Fruit fly (Drosophila melanogaster): Measurements from ENCODE around the gene Ublcp1.

Gene Ublcp1

DNA sequence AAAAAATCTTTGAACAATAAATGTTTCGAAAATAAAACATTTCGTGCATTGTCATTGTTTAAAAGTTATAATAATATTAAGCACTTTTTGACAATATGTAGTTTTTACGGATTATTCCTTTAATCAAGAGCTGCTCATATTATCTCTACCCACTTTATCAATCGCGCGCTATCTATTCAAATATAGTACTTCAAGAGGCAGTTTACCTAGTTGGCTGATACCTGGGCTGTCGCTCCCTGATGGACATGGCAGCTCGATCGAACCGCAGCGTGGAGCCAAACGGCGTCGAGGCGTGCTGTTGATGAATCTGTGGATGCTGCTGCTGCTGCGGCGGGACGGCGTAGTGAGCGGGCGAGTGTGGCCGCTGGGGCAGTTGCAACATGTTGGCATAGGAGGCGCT lies 1.1 kb upstream of the Ublcp1 start:
- TF ChIP-seq gl (tag; optimal IDR thresholded peaks at IDR 0.05) (no peak), D1 (tag; optimal IDR thresholded peaks at IDR 0.05) (no peak), CG34367 (tag; optimal IDR thresholded peaks at IDR 0.05) (no peak), Snoo (tag; optimal IDR thresholded peaks at IDR 0.05) (no peak), CG14655 (GFP tag; optimal IDR thresholded peaks at IDR 0.05) (no peak), CG9948 (tag; optimal IDR thresholded peaks at IDR 0.05) (no peak), CG10348 (GFP tag; IDR thresholded peaks at IDR 0.05) (no peak), CG13204 (GFP tag; optimal IDR thresholded peaks at IDR 0.05) (no peak), CG4496 (GFP tag; IDR thresholded peaks at IDR 0.05) (no peak), Pif1B (GFP tag; optimal IDR thresholded peaks at IDR 0.05) (no peak), CG17806 (tag; optimal IDR thresholded peaks at IDR 0.05) (no peak), CG8301 (tag; optimal IDR thresholded peaks at IDR 0.05) (no peak), CG32121 (GFP tag; IDR thresholded peaks at IDR 0.05) (no peak)

DNA sequence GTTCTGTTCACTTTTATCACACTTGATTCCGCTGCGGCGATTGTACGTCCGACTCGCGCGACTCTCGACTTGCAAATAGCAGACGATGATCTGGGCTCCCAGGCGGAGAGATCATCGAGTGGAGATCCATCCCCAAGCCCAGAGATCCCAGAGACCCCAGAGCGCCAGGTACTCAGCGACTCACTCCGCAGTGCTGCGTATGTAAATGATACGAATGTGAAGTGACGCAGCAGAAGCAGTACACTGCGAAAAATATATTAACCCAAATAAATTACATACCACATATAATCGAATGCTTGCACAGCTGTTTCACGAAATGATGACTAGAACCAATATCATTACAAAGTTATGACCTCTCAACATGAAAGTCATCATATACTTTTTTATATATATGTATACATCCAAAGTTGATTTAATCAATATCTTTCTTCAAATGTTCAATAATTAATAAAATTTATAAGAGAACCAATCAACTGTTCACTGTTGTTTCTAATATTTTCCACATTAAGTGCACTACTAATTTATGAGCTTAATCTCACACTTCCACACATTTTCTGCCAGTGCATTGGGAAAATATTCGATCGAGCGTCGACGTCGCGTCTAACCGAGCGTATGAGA lies 6.0 kb downstream of the Ublcp1 start, which contains the start of gene CG17111:
CG17111 (minus strand) TSS at position 51 of the 618 bp plus-strand sequence.
- no peak for TF ChIP-seq fd96Ca (GFP tag; IDR thresholded peaks at IDR 0.05)
- TF ChIP-seq CG8301 (tag; optimal IDR thresholded peaks at IDR 0.05), result no peak
- no peak for TF ChIP-seq D1 (tag; optimal IDR thresholded peaks at IDR 0.05)
- TF ChIP-seq CG12605 (GFP tag; IDR thresholded peaks at IDR 0.05), result no peak
- TF ChIP-seq Snoo (tag; optimal IDR thresholded peaks at IDR 0.05), result no peak
- no peak for TF ChIP-seq Ets98B (GFP tag; IDR thresholded peaks at IDR 0.05)
- no peak for TF ChIP-seq gl (tag; optimal IDR thresholded peaks at IDR 0.05)
- TF ChIP-seq CG10348 (GFP tag; IDR thresholded peaks at IDR 0.05), result no peak
- no peak for TF ChIP-seq CG4496 (GFP tag; IDR thresholded peaks at IDR 0.05)
- no peak for TF ChIP-seq CG17806 (tag; optimal IDR thresholded peaks at IDR 0.05)
- TF ChIP-seq CG9948 (tag; optimal IDR thresholded peaks at IDR 0.05), result no peak
- no peak for TF ChIP-seq CG15710 (tag; optimal IDR thresholded peaks at IDR 0.05)
- no peak for TF ChIP-seq rn (GFP tag; IDR thresholded peaks at IDR 0.05)
- TF ChIP-seq Pif1A (GFP tag; optimal IDR thresholded peaks at IDR 0.05), result no peak
- TF ChIP-seq CG14655 (GFP tag; optimal IDR thresholded peaks at IDR 0.05), result no peak
- no peak for TF ChIP-seq CG8159 (tag; optimal IDR thresholded peaks at IDR 0.05)
- TF ChIP-seq CG34367 (tag; optimal IDR thresholded peaks at IDR 0.05), result no peak

DNA sequence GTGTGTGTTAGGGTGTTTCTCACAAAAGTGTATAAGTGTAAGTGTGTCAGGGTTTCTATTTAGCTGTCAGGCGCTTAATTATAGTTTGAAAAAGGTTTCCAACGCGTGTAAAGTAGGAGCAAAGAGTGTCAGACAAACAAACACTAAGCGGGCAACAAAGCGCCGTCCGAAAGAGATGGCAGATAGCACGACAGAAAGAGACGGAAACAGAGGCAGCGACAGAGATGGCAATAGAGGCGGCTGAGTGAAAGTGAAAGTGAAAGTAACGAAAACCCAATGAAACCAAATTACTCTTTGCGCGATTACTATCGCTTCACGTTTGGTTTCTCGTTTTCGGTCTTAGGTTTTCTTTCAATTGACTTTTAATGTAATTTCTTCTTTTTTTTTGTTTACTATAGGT lies 13.2 kb downstream of the Ublcp1 start:
- TF ChIP-seq Snoo (tag; optimal IDR thresholded peaks at IDR 0.05), result no peak

DNA sequence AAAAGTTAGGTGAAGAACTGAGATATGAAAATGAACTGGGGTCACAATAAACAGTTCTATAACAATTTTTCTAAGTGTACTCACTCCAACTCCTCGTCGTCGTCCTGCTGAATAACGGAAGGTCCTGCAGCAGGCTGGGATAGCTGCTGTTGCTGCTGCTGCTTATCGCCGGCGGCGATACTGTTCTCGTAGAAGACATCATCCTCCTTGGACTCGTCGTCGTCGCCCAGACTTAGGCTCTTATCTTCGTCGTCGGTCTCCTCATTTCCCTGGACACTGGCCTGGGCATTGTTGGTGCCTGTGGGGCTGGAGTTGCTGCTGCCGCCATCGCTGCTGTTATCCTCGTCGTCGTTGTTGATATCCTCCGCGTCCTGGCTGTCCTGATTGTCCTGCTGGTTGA lies 20.0 kb downstream of the Ublcp1 start:
- TF ChIP-seq Pif1A (GFP tag; optimal IDR thresholded peaks at IDR 0.05) (no peak), CG17806 (tag; optimal IDR thresholded peaks at IDR 0.05) (no peak), CG34367 (tag; optimal IDR thresholded peaks at IDR 0.05) (no peak), fd96Ca (GFP tag; IDR thresholded peaks at IDR 0.05) (no peak), Snoo (tag; optimal IDR thresholded peaks at IDR 0.05) (no peak), gl (tag; optimal IDR thresholded peaks at IDR 0.05) (no peak), CG8159 (tag; optimal IDR thresholded peaks at IDR 0.05) (no peak), CG32121 (GFP tag; IDR thresholded peaks at IDR 0.05) (no peak), D1 (tag; optimal IDR thresholded peaks at IDR 0.05) (no peak)

DNA sequence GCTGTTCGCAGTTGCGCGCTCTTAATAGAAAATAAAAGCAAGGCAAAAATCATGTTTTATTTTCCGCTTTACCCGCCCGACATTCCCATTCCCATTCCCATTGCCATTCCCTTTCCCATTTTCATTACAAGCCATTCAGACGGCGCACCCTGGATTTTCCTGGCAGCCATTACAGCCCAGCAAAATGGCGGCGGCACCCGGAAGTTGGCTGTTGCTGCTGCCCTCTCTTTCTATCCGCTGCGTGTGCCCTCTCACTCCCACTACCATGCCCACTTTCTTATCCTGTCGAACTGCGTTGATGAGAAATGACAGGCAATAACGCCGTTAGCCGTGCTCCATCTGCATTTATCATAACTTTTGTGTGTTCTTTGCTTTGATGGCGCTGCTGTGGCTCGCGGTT lies 27.0 kb downstream of the Ublcp1 start:
- TF ChIP-seq CG32121 (GFP tag; IDR thresholded peaks at IDR 0.05), result no peak
- no peak for TF ChIP-seq CG14655 (GFP tag; optimal IDR thresholded peaks at IDR 0.05)
- TF ChIP-seq CG17806 (tag; optimal IDR thresholded peaks at IDR 0.05), result no peak
- no peak for TF ChIP-seq CG34367 (tag; optimal IDR thresholded peaks at IDR 0.05)
- no peak for TF ChIP-seq CG13204 (GFP tag; optimal IDR thresholded peaks at IDR 0.05)
- no peak for TF ChIP-seq EcR (GFP tag; optimal IDR thresholded peaks at IDR 0.05)
- TF ChIP-seq CG15710 (tag; optimal IDR thresholded peaks at IDR 0.05), result no peak
- TF ChIP-seq CG8301 (tag; optimal IDR thresholded peaks at IDR 0.05), result no peak

DNA sequence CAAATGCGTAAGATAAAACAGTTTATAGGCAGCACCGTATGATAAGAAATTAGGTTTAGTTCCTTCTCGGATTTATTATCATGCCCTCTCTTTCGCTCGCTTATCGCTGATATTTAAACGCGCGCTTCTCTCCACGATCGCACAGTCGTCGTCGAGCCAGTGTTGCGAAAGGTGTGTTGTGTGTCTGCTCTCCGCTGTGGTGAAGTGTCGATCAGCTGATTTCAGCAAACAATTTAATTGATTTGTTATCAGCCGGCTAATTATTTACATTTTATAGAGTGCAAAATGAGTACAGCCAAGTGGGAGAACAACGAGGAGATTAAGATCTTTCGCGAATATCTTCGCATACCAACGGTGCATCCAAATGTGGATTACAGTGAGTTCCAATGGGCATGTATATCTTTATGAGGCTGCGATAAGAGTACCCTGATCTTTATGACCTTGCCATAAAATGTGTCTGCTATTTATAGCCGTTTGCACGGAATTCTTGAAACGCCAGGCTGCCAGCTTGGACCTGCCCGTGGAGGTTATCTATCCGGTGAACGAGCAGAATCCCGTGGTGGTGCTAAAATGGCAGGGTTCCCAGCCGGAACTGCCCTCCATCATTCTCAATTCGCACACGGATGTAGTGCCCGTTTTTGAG lies 30.4 kb downstream of the Ublcp1 start, which contains the start of the genes CG17110 and CG6726:
CG17110 (plus strand) TSS at position 139 of the 643 bp plus-strand sequence.
CG6726 (plus strand) TSS at position 139 of the 643 bp plus-strand sequence.
- TF ChIP-seq CG14655 (GFP tag; optimal IDR thresholded peaks at IDR 0.05) (no peak), Pif1A (GFP tag; optimal IDR thresholded peaks at IDR 0.05) (no peak), CG8301 (tag; optimal IDR thresholded peaks at IDR 0.05) (no peak), CG15710 (tag; optimal IDR thresholded peaks at IDR 0.05) (no peak)

DNA sequence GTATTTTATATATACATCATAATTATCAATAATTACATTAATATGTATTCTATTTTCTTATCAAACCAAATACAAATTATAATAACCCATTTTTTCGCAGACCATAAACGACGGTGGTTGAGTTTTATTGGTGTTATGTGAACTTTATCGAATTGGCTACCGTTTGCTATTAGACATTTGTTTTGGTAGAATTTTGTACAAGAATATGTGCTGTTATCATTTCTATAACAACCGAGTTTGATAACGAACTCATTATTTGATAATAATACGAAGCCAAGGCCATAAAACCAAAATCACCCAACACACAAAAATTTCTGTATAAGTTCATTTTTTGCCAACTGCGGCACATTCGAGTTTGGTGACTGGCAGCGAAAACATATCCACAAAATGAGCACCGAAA lies 34.1 kb downstream of the Ublcp1 start, which contains the start of gene CG17109:
CG17109 (plus strand) TSS at position 345 of the 400 bp plus-strand sequence.
- TF ChIP-seq rn (GFP tag; IDR thresholded peaks at IDR 0.05), result no peak
- no peak for TF ChIP-seq CG4496 (GFP tag; IDR thresholded peaks at IDR 0.05)
- TF ChIP-seq CG8301 (tag; optimal IDR thresholded peaks at IDR 0.05), result no peak

Data from whole organism, pupa.